Worm (Caenorhabditis elegans) whole organism, L1 larva: ENCODE data around the gene ZK688.12.

Source experiments
- C04F5.9 ChIP-seq: sonication (generic microtip); optimal IDR thresholded peaks from 2 replicates; lab custom pipeline; 2016; ENCODE audit warnings: missing genetic modification characterization, missing compliant biosample characterization
- C16A3.4 ChIP-seq: fragments of 150-350 bp; optimal IDR thresholded peaks from 2 replicates; lab custom pipeline; 2014; ENCODE audit warnings: missing biosample characterization, missing genetic modification characterization
- Y116A8C.19 ChIP-seq: sonication (generic microtip); optimal IDR thresholded peaks from 2 replicates; lab custom pipeline; 2016; ENCODE audit warnings: missing compliant biosample characterization, missing genetic modification characterization, borderline replicate concordance
- ama-1 ChIP-seq: fragments of 150-350 bp; optimal IDR thresholded peaks from 2 replicates; lab custom pipeline; 2014
- ceh-63 ChIP-seq: fragments of 200-800 bp; sonication (Bioruptor generic); optimal IDR thresholded peaks from 2 replicates; lab custom pipeline; 2018; ENCODE audit warnings: mild to moderate bottlenecking, missing genetic modification characterization, missing compliant biosample characterization
- ceh-82 ChIP-seq, 3 experiments: fragments of 150-350 bp in 1 of 3; sonication (generic microtip) in 2 of 3; optimal IDR thresholded peaks; 2 replicates each; lab custom pipeline; 2014 to 2017; ENCODE audit warnings: missing biosample characterization in 3 of 3, missing genetic modification characterization in 3 of 3
- ceh-88 ChIP-seq: fragments of 200-800 bp; sonication (Bioruptor generic); IDR thresholded peaks from 2 replicates; pipeline ENCODE4 v1.3.6; 2022; ENCODE audit warnings: missing genetic modification characterization, missing compliant biosample characterization
- ceh-90 ChIP-seq: sonication (generic microtip); optimal IDR thresholded peaks from 2 replicates; lab custom pipeline; 2016; ENCODE audit warnings: missing genetic modification characterization, missing compliant biosample characterization
- dpl-1 ChIP-seq, 3 experiments: fragments of 150-350 bp in 2 of 3; sonication (generic microtip) in 1 of 3; optimal IDR thresholded peaks; 2 replicates each; lab custom pipeline; 2014 to 2017; ENCODE audit warnings: missing biosample characterization in 3 of 3, missing genetic modification characterization in 3 of 3, missing genetic modification reagents in 3 of 3
- dsc-1 ChIP-seq: sonication (generic microtip); optimal IDR thresholded peaks from 2 replicates; lab custom pipeline; 2016; ENCODE audit warnings: mild to moderate bottlenecking, missing genetic modification characterization, missing compliant biosample characterization
- efl-1 ChIP-seq, 4 experiments: fragments of 150-350 bp; optimal IDR thresholded peaks in 3 of 4; peaks in 1 of 4; 1 replicate in 1 of 4; 2 replicates in 3 of 4; lab custom pipeline; 2014; ENCODE audit warnings: missing biosample characterization in 2 of 4, missing genetic modification characterization in 2 of 4, missing genetic modification reagents in 2 of 4
- efl-3 ChIP-seq: fragments of 200-800 bp; sonication (Bioruptor generic); optimal IDR thresholded peaks from 2 replicates; lab custom pipeline; 2018; ENCODE audit warnings: mild to moderate bottlenecking, missing genetic modification characterization, missing compliant biosample characterization
- egl-27 ChIP-seq, 2 experiments: fragments of 150-350 bp in 1 of 2; sonication (generic microtip); optimal IDR thresholded peaks; 3 replicates each; lab custom pipeline; 2017 to 2018; ENCODE audit warnings: missing biosample characterization in 2 of 2, missing genetic modification characterization in 2 of 2, missing genetic modification reagents in 2 of 2
- fkh-8 ChIP-seq: sonication (generic microtip); optimal IDR thresholded peaks from 2 replicates; lab custom pipeline; 2016; ENCODE audit warnings: mild to moderate bottlenecking, missing genetic modification characterization, missing compliant biosample characterization
- fos-1 ChIP-seq: fragments of 150-350 bp; optimal IDR thresholded peaks from 2 replicates; lab custom pipeline; 2014; ENCODE audit warnings: missing biosample characterization, missing genetic modification characterization
- grh-1 ChIP-seq: fragments of 200-800 bp; sonication (Bioruptor generic); IDR thresholded peaks from 2 replicates; pipeline ENCODE4 v1.3.6; 2022; ENCODE audit warnings: missing genetic modification reagents, missing genetic modification characterization, missing compliant biosample characterization
- hpl-2 ChIP-seq: fragments of 150-350 bp; optimal IDR thresholded peaks from 2 replicates; lab custom pipeline; 2014; ENCODE audit warnings: missing biosample characterization, missing genetic modification reagents, missing genetic modification characterization
- jun-1 ChIP-seq: fragments of 150-350 bp; optimal IDR thresholded peaks from 2 replicates; lab custom pipeline; 2014; ENCODE audit warnings: missing biosample characterization, missing genetic modification reagents, missing genetic modification characterization
- lin-15B ChIP-seq: fragments of 150-350 bp; sonication (generic microtip); optimal IDR thresholded peaks from 3 replicates; lab custom pipeline; 2014; ENCODE audit warnings: missing biosample characterization, missing genetic modification characterization
- lin-35 ChIP-seq, 2 experiments: fragments of 150-350 bp; optimal IDR thresholded peaks; 2 replicates each; lab custom pipeline; 2014; ENCODE audit warnings: missing biosample characterization in 2 of 2, missing genetic modification characterization in 2 of 2, missing genetic modification reagents in 2 of 2
- lin-39 ChIP-seq: fragments of 150-350 bp; optimal IDR thresholded peaks from 2 replicates; lab custom pipeline; 2014; ENCODE audit warnings: missing biosample characterization, missing genetic modification reagents, missing genetic modification characterization
- lsy-2 ChIP-seq, 2 experiments: fragments of 150-350 bp; optimal IDR thresholded peaks; 2 replicates each; lab custom pipeline; 2014; ENCODE audit warnings: missing biosample characterization in 2 of 2, missing genetic modification characterization in 2 of 2
- mab-9 ChIP-seq: fragments of 200-800 bp; sonication (Bioruptor generic); IDR thresholded peaks from 2 replicates; pipeline ENCODE4 v1.3.6; 2022; ENCODE audit warnings: missing genetic modification reagents, missing genetic modification characterization, missing compliant biosample characterization
- mdl-1 ChIP-seq, 2 experiments: fragments of 150-350 bp; optimal IDR thresholded peaks; 2 replicates each; lab custom pipeline; 2014 to 2017; ENCODE audit warnings: missing biosample characterization in 2 of 2, missing genetic modification characterization in 2 of 2, inconsistent platforms in 1 of 2
- mef-2 ChIP-seq: fragments of 150-350 bp; optimal IDR thresholded peaks from 2 replicates; lab custom pipeline; 2014; ENCODE audit warnings: missing biosample characterization, missing genetic modification characterization
- nhr-19 ChIP-seq: fragments of 200-800 bp; sonication (Bioruptor generic); conservative IDR thresholded peaks from 2 replicates; pipeline ENCODE4 v1.3.6; 2022; ENCODE audit warnings: missing genetic modification characterization, missing compliant biosample characterization
- nhr-20 ChIP-seq: sonication (generic microtip); optimal IDR thresholded peaks from 2 replicates; lab custom pipeline; 2016; ENCODE audit warnings: mild to moderate bottlenecking, missing genetic modification characterization, missing compliant biosample characterization
- nhr-237 ChIP-seq: fragments of 150-350 bp; optimal IDR thresholded peaks from 2 replicates; lab custom pipeline; 2014; ENCODE audit warnings: missing biosample characterization, missing genetic modification characterization
- nhr-76 ChIP-seq: sonication (generic microtip); optimal IDR thresholded peaks from 2 replicates; lab custom pipeline; 2017; ENCODE audit warnings: missing biosample characterization, missing genetic modification characterization
- nhr-77 ChIP-seq: fragments of 150-350 bp; optimal IDR thresholded peaks from 2 replicates; lab custom pipeline; 2014; ENCODE audit warnings: missing biosample characterization, missing genetic modification characterization
- nhr-84 ChIP-seq: sonication (generic microtip); optimal IDR thresholded peaks from 2 replicates; lab custom pipeline; 2017; ENCODE audit warnings: missing biosample characterization, missing genetic modification characterization
- nhr-85 ChIP-seq: sonication (generic microtip); peaks from one replicate; lab custom pipeline; 2016; ENCODE audit warnings: missing genetic modification characterization, inconsistent platforms, missing compliant biosample characterization
- pag-3 ChIP-seq: sonication (generic microtip); optimal IDR thresholded peaks from 2 replicates; lab custom pipeline; 2017; ENCODE audit warnings: missing genetic modification characterization, mild to moderate bottlenecking, missing compliant biosample characterization, antibody characterized with exemption, borderline replicate concordance; ENCODE audit not compliant: insufficient read depth
- pqm-1 ChIP-seq: sonication (generic microtip); optimal IDR thresholded peaks from 3 replicates; lab custom pipeline; 2017; ENCODE audit warnings: missing biosample characterization, missing genetic modification characterization
- sox-4 ChIP-seq: sonication (generic microtip); optimal IDR thresholded peaks from 2 replicates; lab custom pipeline; 2016; ENCODE audit warnings: missing genetic modification characterization, missing compliant biosample characterization
- sptf-1 ChIP-seq: fragments of 150-350 bp; optimal IDR thresholded peaks from 2 replicates; lab custom pipeline; 2014; ENCODE audit warnings: missing biosample characterization, missing genetic modification characterization
- swsn-7 ChIP-seq: sonication (generic microtip); optimal IDR thresholded peaks from 2 replicates; lab custom pipeline; 2016; ENCODE audit warnings: missing genetic modification characterization, missing compliant biosample characterization
- tbx-2 ChIP-seq: sonication (generic microtip); optimal IDR thresholded peaks from 2 replicates; lab custom pipeline; 2016; ENCODE audit warnings: missing genetic modification characterization, missing compliant biosample characterization
- tlp-1 ChIP-seq: fragments of 150-350 bp; optimal IDR thresholded peaks from 2 replicates; lab custom pipeline; 2014; ENCODE audit warnings: missing biosample characterization, missing genetic modification characterization
- unc-130 ChIP-seq: fragments of 150-350 bp; optimal IDR thresholded peaks from 2 replicates; lab custom pipeline; 2017; ENCODE audit warnings: missing biosample characterization, missing genetic modification characterization, inconsistent platforms
- unc-62 ChIP-seq: fragments of 150-350 bp; optimal IDR thresholded peaks from 2 replicates; lab custom pipeline; 2014; ENCODE audit warnings: missing biosample characterization, missing genetic modification reagents, missing genetic modification characterization
- unc-86 ChIP-seq: sonication (generic microtip); optimal IDR thresholded peaks from 2 replicates; lab custom pipeline; 2016; ENCODE audit warnings: missing genetic modification characterization, missing compliant biosample characterization
- vab-15 ChIP-seq: sonication (generic microtip); optimal IDR thresholded peaks from 2 replicates; lab custom pipeline; 2017; ENCODE audit warnings: missing genotype, mild to moderate bottlenecking, missing genetic modification characterization, missing compliant biosample characterization
- xbp-1 ChIP-seq: sonication (generic microtip); optimal IDR thresholded peaks from 2 replicates; lab custom pipeline; 2016; ENCODE audit warnings: missing genetic modification characterization, missing compliant biosample characterization
- ztf-4 ChIP-seq: fragments of 150-350 bp; optimal IDR thresholded peaks from 2 replicates; lab custom pipeline; 2014; ENCODE audit warnings: missing biosample characterization, missing genetic modification characterization

The ZK688.12 gene

DNA sequence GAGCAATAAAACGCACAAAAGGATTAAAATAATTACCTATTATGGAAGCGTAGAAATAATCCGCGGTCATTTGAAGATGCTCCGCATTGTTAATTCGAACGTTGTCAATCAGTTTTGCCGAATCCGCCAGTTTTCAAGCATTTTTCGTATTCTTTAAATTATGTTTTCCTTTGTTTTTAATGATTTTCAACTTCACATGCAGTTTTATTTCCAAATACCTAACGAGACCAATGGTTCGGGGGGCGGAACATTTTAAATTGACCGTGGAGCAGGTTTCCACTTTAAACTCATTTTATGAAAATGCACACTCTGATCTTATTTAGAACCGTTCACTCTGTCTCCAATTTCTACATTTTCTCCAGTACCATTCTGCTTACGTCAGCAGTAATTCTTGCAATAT is 18.7 kb downstream of the ZK688.12 start, which contains the start of gene ZK688.4:
TSS of gene ZK688.4 (plus strand) at position 301 of the 400 bp plus-strand sequence.
- TF ChIP-seq mdl-1 (tag; optimal IDR thresholded peaks at IDR 0.05; lab: Kevin White, UChicago), result no peak
- no peak for TF ChIP-seq nhr-237
- no peak for TF ChIP-seq mef-2 (tag; lab: Kevin White, UChicago)
- TF ChIP-seq lin-35 (GFP tag; optimal IDR thresholded peaks at IDR 0.05; lab: Kevin White, UChicago), result no peak
- no peak for TF ChIP-seq efl-3 (GFP tag; lab: Kevin White, UChicago)
- no peak for TF ChIP-seq pag-3 (tag; lab: Kevin White, UChicago)
- TF ChIP-seq C16A3.4 (tag; lab: Kevin White, UChicago), result no peak

DNA sequence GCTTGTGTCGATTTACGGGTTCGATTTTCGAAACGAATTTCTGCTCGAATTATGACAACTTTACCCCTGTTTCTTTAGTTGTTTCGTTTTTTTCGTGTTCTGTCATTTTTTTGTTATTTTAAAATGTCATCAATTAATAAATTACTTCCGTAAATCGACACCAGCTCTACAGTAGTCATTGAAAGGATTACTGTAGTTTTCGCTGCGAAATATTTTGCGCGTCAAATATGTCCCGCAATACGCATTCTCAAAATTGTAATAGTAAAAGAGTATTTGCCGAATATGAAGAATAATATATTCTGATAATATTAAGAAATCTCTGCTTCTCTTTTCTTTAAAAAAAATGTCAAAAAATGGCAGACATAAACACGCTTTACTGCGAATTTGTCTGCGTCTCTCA is 20.2 kb downstream of the ZK688.12 start:
- peak; percentile 27 for TF ChIP-seq fkh-8 (tag; lab: Kevin White, UChicago)
- TF ChIP-seq efl-1 (optimal IDR thresholded peaks at IDR 0.05; lab: Kevin White, UChicago), result no peak
- TF ChIP-seq efl-1 (GFP tag; optimal IDR thresholded peaks at IDR 0.05 in 1 of 2; lab: Kevin White, UChicago), result peak in 1 of 2 experiments; percentile 54
- no peak for TF ChIP-seq efl-3 (GFP tag; lab: Kevin White, UChicago)

DNA sequence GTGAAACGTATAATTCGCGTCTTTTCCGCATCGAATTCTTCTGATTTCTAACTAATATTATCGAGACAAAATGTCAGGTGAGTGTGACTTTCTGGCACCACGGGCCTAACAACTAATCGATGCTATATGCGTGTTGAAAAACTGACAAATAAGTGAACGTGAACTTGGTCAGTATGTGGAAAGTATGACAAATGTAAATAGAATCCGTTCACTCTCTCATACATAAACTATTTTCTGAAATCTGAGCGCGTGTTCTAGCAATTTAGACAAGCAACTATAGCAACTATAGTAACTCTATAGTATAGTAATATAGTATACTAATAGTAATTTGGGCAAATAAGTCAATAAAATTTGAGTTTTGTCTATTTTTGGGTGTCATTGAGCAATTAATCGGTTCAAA is 21.1 kb downstream of the ZK688.12 start:
- TF ChIP-seq nhr-76 (tag; lab: Kevin White, UChicago), result no peak
- TF ChIP-seq nhr-19 (GFP tag; lab: Robert Waterston, UW), result no peak
- no peak for TF ChIP-seq ceh-82 (tag; optimal IDR thresholded peaks at IDR 0.05; lab: Kevin White, UChicago)
- TF ChIP-seq C04F5.9, result no peak
- TF ChIP-seq nhr-85 (tag; lab: Kevin White, UChicago), result no peak
- no peak for TF ChIP-seq unc-62
- no peak for TF ChIP-seq fkh-8 (tag; lab: Kevin White, UChicago)
- TF ChIP-seq dsc-1, result no peak
- no peak for TF ChIP-seq dpl-1 (GFP tag; optimal IDR thresholded peaks at IDR 0.05; lab: Kevin White, UChicago)
- no peak for TF ChIP-seq sptf-1 (tag; lab: Kevin White, UChicago)
- no peak for TF ChIP-seq jun-1
- TF ChIP-seq ceh-90, result no peak

DNA sequence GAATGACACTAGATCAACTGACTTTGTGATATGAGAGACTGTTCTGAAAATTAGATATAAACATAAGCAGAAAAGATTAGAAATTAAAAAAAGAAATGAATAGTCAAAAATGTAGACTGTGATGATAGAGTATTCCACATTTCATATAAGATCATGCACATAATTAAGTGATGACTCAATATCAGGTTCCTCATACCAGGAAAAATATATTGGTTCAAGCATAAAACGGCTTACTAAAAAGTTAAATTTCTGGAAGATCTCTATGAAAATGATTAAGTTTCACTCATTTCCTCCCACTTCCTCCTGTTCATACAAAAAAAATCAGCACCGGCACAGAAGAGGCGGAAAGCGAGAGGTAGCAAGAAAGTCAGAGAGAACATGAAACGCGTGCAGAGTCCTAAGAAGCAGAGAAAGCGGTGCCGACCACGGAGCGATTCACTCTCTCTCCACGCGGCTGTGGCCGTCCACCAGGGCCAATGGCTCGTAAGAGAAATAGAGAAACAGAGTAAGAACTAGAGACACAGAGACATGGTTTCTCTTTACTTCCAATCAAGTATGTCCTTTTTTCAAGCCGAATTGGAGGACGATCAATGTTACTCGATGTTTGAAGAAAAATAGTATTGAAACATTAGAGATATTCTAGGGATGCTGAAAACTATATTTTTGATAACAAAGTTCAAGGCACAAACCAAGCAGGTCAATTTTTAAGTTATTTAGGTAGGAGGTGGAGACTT is 21.6 kb downstream of the ZK688.12 start, which contains the start of the genes ZK688.5 and fahd-1:
TSS of gene ZK688.5 (minus strand) at position 51 of the 734 bp plus-strand sequence.
TSS of gene fahd-1 (plus strand) at position 684 of the 734 bp plus-strand sequence.
- TF ChIP-seq sptf-1 (tag; lab: Kevin White, UChicago) (no peak), pqm-1 (tag; lab: Kevin White, UChicago) (no peak), mdl-1 (tag; optimal IDR thresholded peaks at IDR 0.05; lab: Kevin White, UChicago) (peak in 1 of 2 experiments; percentile 82), lin-35 (GFP tag; optimal IDR thresholded peaks at IDR 0.05; lab: Kevin White, UChicago) (peak; percentile 70 to 71), nhr-77 (tag; lab: Kevin White, UChicago) (peak; percentile 49), nhr-19 (GFP tag; lab: Robert Waterston, UW) (peak; percentile 57), lsy-2 (tag; optimal IDR thresholded peaks at IDR 0.05; lab: Kevin White, UChicago) (peak; percentile 62 to 77), dpl-1 (GFP tag; optimal IDR thresholded peaks at IDR 0.05; lab: Kevin White, UChicago) (peak; percentile 43 to 50 (median 49)), unc-130 (tag; lab: Kevin White, UChicago) (no peak), vab-15 (tag; lab: Kevin White, UChicago) (no peak), lin-15B (tag; lab: Kevin White, UChicago) (no peak), nhr-84 (tag; lab: Kevin White, UChicago) (no peak), egl-27 (tag; optimal IDR thresholded peaks at IDR 0.05; lab: Kevin White, UChicago) (no peak), efl-3 (GFP tag; lab: Kevin White, UChicago) (no peak), lin-39 (tag; lab: Kevin White, UChicago) (no peak), ceh-88 (no peak), unc-86 (peak; percentile 34), nhr-76 (tag; lab: Kevin White, UChicago) (no peak), fos-1 (tag; lab: Kevin White, UChicago) (no peak), xbp-1 (peak; percentile 55), grh-1 (GFP tag; lab: Robert Waterston, UW) (no peak), C16A3.4 (tag; lab: Kevin White, UChicago) (peak; percentile 60), swsn-7 (peak; percentile 76), fkh-8 (tag; lab: Kevin White, UChicago) (peak; percentile 54), ama-1 (no peak), sox-4 (tag; lab: Kevin White, UChicago) (no peak), ztf-4 (peak; percentile 34), ceh-63 (no peak), mab-9 (GFP tag; lab: Robert Waterston, UW) (no peak), tbx-2 (tag; lab: Kevin White, UChicago) (peak; percentile 62), nhr-237 (peak; percentile 10), hpl-2 (GFP tag; lab: Kevin White, UChicago) (no peak), tlp-1 (tag; lab: Kevin White, UChicago) (no peak), nhr-20 (tag; lab: Kevin White, UChicago) (peak; percentile 72), Y116A8C.19 (tag; lab: Kevin White, UChicago) (no peak)
